ENCODE assay signal across 5 fruit fly cellular contexts in genomic region chr3R:12433764-12434163, dm6.
TF ChIP-seq lines count a peak whose summit lies in the region.

Gene Aos1 (minus strand): TSS chr3R:12433822.
Gene Srlp (plus strand): TSS chr3R:12434098.

- peak; percentile 40 for TF ChIP-seq CTCF in whole organism, embryonic (GFP tag; optimal IDR thresholded peaks at IDR 0.05; lab: Kevin White, UChicago)

TF ChIP-seq in whole organism, adult, 20 proteins besides CTCF, POLR2A, EP300 and RAD21 (continues in another document):
- TF ChIP-seq CG12768 (GFP tag; optimal IDR thresholded peaks at IDR 0.05; lab: Kevin White, UChicago) (peak; percentile 28), toe (GFP tag; optimal IDR thresholded peaks at IDR 0.05; lab: Kevin White, UChicago) (no peak), ovo (GFP tag; optimal IDR thresholded peaks at IDR 0.05; lab: Kevin White, UChicago) (peak; percentile 16), CG7045 (GFP tag; optimal IDR thresholded peaks at IDR 0.05; lab: Kevin White, UChicago) (peak; percentile 38), bab1 (GFP tag; optimal IDR thresholded peaks at IDR 0.05; lab: Kevin White, UChicago) (peak; percentile 67), Crg-1 (GFP tag; optimal IDR thresholded peaks at IDR 0.05; lab: Kevin White, UChicago) (peak; percentile 10), Hr96 (GFP tag; optimal IDR thresholded peaks at IDR 0.05; lab: Kevin White, UChicago) (no peak), Mnt (GFP tag; optimal IDR thresholded peaks at IDR 0.05; lab: Kevin White, UChicago) (peak; percentile 51), cnc (optimal IDR thresholded peaks at IDR 0.05; lab: Kevin White, UChicago) (peak in 1 of 2 experiments; percentile 10), tj (GFP tag; optimal IDR thresholded peaks at IDR 0.05; lab: Kevin White, UChicago) (peak; percentile 12), CG7101 (tag; optimal IDR thresholded peaks at IDR 0.05; lab: Kevin White, UChicago) (peak; percentile 56), cic (GFP tag; optimal IDR thresholded peaks at IDR 0.05; lab: Kevin White, UChicago) (peak; percentile 7), CG33017 (tag; optimal IDR thresholded peaks at IDR 0.05; lab: Kevin White, UChicago) (peak; percentile 31), kay (GFP tag; lab: Kevin White, UChicago; ENCODE audit: borderline replicate concordance) (no peak), pad (GFP tag; optimal IDR thresholded peaks at IDR 0.05; lab: Kevin White, UChicago) (peak; percentile 39), CG5204 (GFP tag; optimal IDR thresholded peaks at IDR 0.05; lab: Kevin White, UChicago) (no peak), CG14711 (tag; optimal IDR thresholded peaks at IDR 0.05; lab: Kevin White, UChicago) (peak; percentile 91), CG1620 (GFP tag; optimal IDR thresholded peaks at IDR 0.05; lab: Kevin White, UChicago) (no peak)

TF ChIP-seq in whole organism, embryonic, 481 proteins besides CTCF, POLR2A, EP300 and RAD21 (continues in another document):
- no peak for TF ChIP-seq CG14014 (GFP tag; IDR thresholded peaks at IDR 0.05; lab: Robert Waterston, UW)
- TF ChIP-seq CG17359 (tag; optimal IDR thresholded peaks at IDR 0.05; lab: Kevin White, UChicago) = peak; percentile 35
- no peak for TF ChIP-seq CG17612 (GFP tag; IDR thresholded peaks at IDR 0.05; lab: Robert Waterston, UW)
- peak; percentile 62 for TF ChIP-seq Abd-B (GFP tag; optimal IDR thresholded peaks at IDR 0.05; lab: Kevin White, UChicago)
- TF ChIP-seq sens-2 (GFP tag; IDR thresholded peaks at IDR 0.05; lab: Robert Waterston, UW) = no peak
- TF ChIP-seq CG18599 (GFP tag; optimal IDR thresholded peaks at IDR 0.05; lab: Kevin White, UChicago) = no peak
- peak; percentile 81 for TF ChIP-seq CG12391 (tag; optimal IDR thresholded peaks at IDR 0.05; lab: Kevin White, UChicago)
- TF ChIP-seq Fer3 (tag; optimal IDR thresholded peaks at IDR 0.05; lab: Kevin White, UChicago) = peak; percentile 54
- TF ChIP-seq sob (GFP tag; IDR thresholded peaks at IDR 0.05; lab: Robert Waterston, UW) = no peak
- no peak for TF ChIP-seq CG10321 (GFP tag; IDR thresholded peaks at IDR 0.05; lab: Robert Waterston, UW)
- no peak for TF ChIP-seq CG32772 (GFP tag; IDR thresholded peaks at IDR 0.05; lab: Robert Waterston, UW)
- peak; percentile 12 for TF ChIP-seq CG4328 (GFP tag; optimal IDR thresholded peaks at IDR 0.05; lab: Kevin White, UChicago)
- TF ChIP-seq CG12104 (GFP tag; optimal IDR thresholded peaks at IDR 0.05; lab: Kevin White, UChicago) = peak; percentile 30
- no peak for TF ChIP-seq Drgx (GFP tag; IDR thresholded peaks at IDR 0.05; lab: Robert Waterston, UW)
- TF ChIP-seq CG3847 (GFP tag; IDR thresholded peaks at IDR 0.05; lab: Robert Waterston, UW) = peak; percentile 55; the same call in 1 of the 2 replicates
- TF ChIP-seq CG15696 (tag; optimal IDR thresholded peaks at IDR 0.05; lab: Kevin White, UChicago) = peak; percentile 62
- TF ChIP-seq CG16779 (GFP tag; IDR thresholded peaks at IDR 0.05; lab: Robert Waterston, UW) = no peak
- TF ChIP-seq emc (GFP tag; optimal IDR thresholded peaks at IDR 0.05; lab: Kevin White, UChicago) = no peak
- TF ChIP-seq Ptx1 (GFP tag; IDR thresholded peaks at IDR 0.05; lab: Robert Waterston, UW) = peak; percentile 46

TF ChIP-seq in whole organism, prepupa, 60 proteins besides CTCF, POLR2A, EP300 and RAD21 (continues in another document):
- no peak for TF ChIP-seq CG6854 (GFP tag; optimal IDR thresholded peaks at IDR 0.05; lab: Kevin White, UChicago)
- TF ChIP-seq CG9139 (GFP tag; optimal IDR thresholded peaks at IDR 0.05; lab: Kevin White, UChicago) = no peak
- TF ChIP-seq Met (GFP tag; optimal IDR thresholded peaks at IDR 0.05; lab: Kevin White, UChicago) = no peak
- TF ChIP-seq CG8319 (GFP tag; optimal IDR thresholded peaks at IDR 0.05; lab: Kevin White, UChicago) = peak; percentile 10
- TF ChIP-seq fkh (GFP tag; optimal IDR thresholded peaks at IDR 0.05; lab: Kevin White, UChicago) = no peak
- no peak for TF ChIP-seq Eip75B (GFP tag; optimal IDR thresholded peaks at IDR 0.05; lab: Kevin White, UChicago)
- no peak for TF ChIP-seq spab (GFP tag; optimal IDR thresholded peaks at IDR 0.05; lab: Kevin White, UChicago)
- no peak for TF ChIP-seq CG1621 (tag; optimal IDR thresholded peaks at IDR 0.05; lab: Kevin White, UChicago)
- no peak for TF ChIP-seq Sox102F (GFP tag; optimal IDR thresholded peaks at IDR 0.05; lab: Kevin White, UChicago)
- no peak for TF ChIP-seq CG11294 (GFP tag; IDR thresholded peaks at IDR 0.05; lab: Robert Waterston, UW)
- no peak for TF ChIP-seq Ets21C (GFP tag; optimal IDR thresholded peaks at IDR 0.05; lab: Kevin White, UChicago)
- peak; percentile 14 for TF ChIP-seq topi (GFP tag; optimal IDR thresholded peaks at IDR 0.05; lab: Kevin White, UChicago)
- TF ChIP-seq CG7368 (GFP tag; optimal IDR thresholded peaks at IDR 0.05; lab: Kevin White, UChicago) = no peak
- no peak for TF ChIP-seq CG15336 (GFP tag; IDR thresholded peaks at IDR 0.05; lab: Robert Waterston, UW)
- no peak for TF ChIP-seq CG8632 (GFP tag; optimal IDR thresholded peaks at IDR 0.05; lab: Kevin White, UChicago)
- no peak for TF ChIP-seq CG6276 (GFP tag; optimal IDR thresholded peaks at IDR 0.05; lab: Kevin White, UChicago)
- no peak for TF ChIP-seq CG4318 (GFP tag; optimal IDR thresholded peaks at IDR 0.05; lab: Kevin White, UChicago)
- no peak for TF ChIP-seq salr (GFP tag; optimal IDR thresholded peaks at IDR 0.05; lab: Kevin White, UChicago)
- TF ChIP-seq Hr4 (GFP tag; optimal IDR thresholded peaks at IDR 0.05; lab: Kevin White, UChicago) = no peak
- no peak for TF ChIP-seq Smox (GFP tag; optimal IDR thresholded peaks at IDR 0.05; lab: Kevin White, UChicago)
- TF ChIP-seq Lpt (GFP tag; optimal IDR thresholded peaks at IDR 0.05; lab: Kevin White, UChicago) = peak; percentile 14

TF ChIP-seq in whole organism, pupa, 21 proteins besides CTCF, POLR2A, EP300 and RAD21:
- TF ChIP-seq CG9948 (tag; optimal IDR thresholded peaks at IDR 0.05; lab: Kevin White, UChicago) (peak; percentile 41), Snoo (tag; optimal IDR thresholded peaks at IDR 0.05; lab: Kevin White, UChicago) (peak; percentile 32), rn (GFP tag; IDR thresholded peaks at IDR 0.05; lab: Robert Waterston, UW) (no peak), Pif1A (GFP tag; optimal IDR thresholded peaks at IDR 0.05; lab: Kevin White, UChicago) (no peak), CG10348 (GFP tag; IDR thresholded peaks at IDR 0.05; lab: Robert Waterston, UW) (no peak), CG17806 (tag; optimal IDR thresholded peaks at IDR 0.05; lab: Kevin White, UChicago) (peak; percentile 35), CG32121 (GFP tag; IDR thresholded peaks at IDR 0.05; lab: Robert Waterston, UW) (0 out of 2 replicates have a peak, but pooled peaks have one; percentile 29), CG4496 (GFP tag; IDR thresholded peaks at IDR 0.05; lab: Robert Waterston, UW) (no peak), CG34367 (tag; optimal IDR thresholded peaks at IDR 0.05; lab: Kevin White, UChicago) (no peak), CG14655 (GFP tag; optimal IDR thresholded peaks at IDR 0.05; lab: Kevin White, UChicago) (no peak), CG15710 (tag; optimal IDR thresholded peaks at IDR 0.05; lab: Kevin White, UChicago) (peak; percentile 63)

TF ChIP-seq in whole organism, wandering third instar larva, 38 proteins besides CTCF, POLR2A, EP300 and RAD21:
- peak; percentile 18 for TF ChIP-seq rgr (GFP tag; optimal IDR thresholded peaks at IDR 0.05; lab: Kevin White, UChicago)
- peak; percentile 32 for TF ChIP-seq OdsH (GFP tag; optimal IDR thresholded peaks at IDR 0.05; lab: Kevin White, UChicago)
- peak; percentile 68 for TF ChIP-seq Sp1 (GFP tag; optimal IDR thresholded peaks at IDR 0.05; lab: Kevin White, UChicago)
- no peak for TF ChIP-seq tai (GFP tag; optimal IDR thresholded peaks at IDR 0.05; lab: Kevin White, UChicago)
- TF ChIP-seq foxo (GFP tag; optimal IDR thresholded peaks at IDR 0.05; lab: Kevin White, UChicago) = peak in 1 of 2 experiments; percentile 60
- TF ChIP-seq CG32264 (GFP tag; optimal IDR thresholded peaks at IDR 0.05; lab: Kevin White, UChicago) = no peak
- peak; percentile 95 for TF ChIP-seq Myc (optimal IDR thresholded peaks at IDR 0.05; lab: Kevin White, UChicago)
- no peak for TF ChIP-seq N (GFP tag; optimal IDR thresholded peaks at IDR 0.05; lab: Kevin White, UChicago)
- no peak for TF ChIP-seq Hr83 (GFP tag; optimal IDR thresholded peaks at IDR 0.05; lab: Kevin White, UChicago; ENCODE audit: poor library complexity, severe bottlenecking)
- peak; percentile 46 for TF ChIP-seq psq (GFP tag; optimal IDR thresholded peaks at IDR 0.05; lab: Kevin White, UChicago)
- TF ChIP-seq sv (GFP tag; optimal IDR thresholded peaks at IDR 0.05; lab: Kevin White, UChicago) = no peak
- TF ChIP-seq HLH106 (tag; optimal IDR thresholded peaks at IDR 0.05; lab: Kevin White, UChicago) = peak; percentile 74
- no peak for TF ChIP-seq lola (GFP tag; optimal IDR thresholded peaks at IDR 0.05; lab: Kevin White, UChicago)
- TF ChIP-seq Rel (GFP tag; optimal IDR thresholded peaks at IDR 0.05; lab: Kevin White, UChicago) = no peak
- peak; percentile 70 for TF ChIP-seq Rel (tag; optimal IDR thresholded peaks at IDR 0.05; lab: Kevin White, UChicago)
- no peak for TF ChIP-seq br (GFP tag; optimal IDR thresholded peaks at IDR 0.05; lab: Kevin White, UChicago)
- TF ChIP-seq CG9705 (GFP tag; optimal IDR thresholded peaks at IDR 0.05; lab: Kevin White, UChicago) = peak; percentile 56
